Worm (Caenorhabditis elegans) whole organism, L4 larva: ENCODE data around the gene Y111B2A.2.
"Not testable (repeated sequence)": the region's sequence is repeated elsewhere in the genome, so short reads cannot be mapped to it uniquely, and the experiment has no call there.

Experiments
- ctbp-1 ChIP-seq: fragments of 200-800 bp; sonication (Bioruptor generic); IDR thresholded peaks from 2 replicates; pipeline ENCODE4 v1.3.6; 2022; ENCODE audit warnings: missing genetic modification reagents, missing genetic modification characterization, missing compliant biosample characterization
- dpl-1 ChIP-seq: fragments of 150-350 bp; optimal IDR thresholded peaks from 2 replicates; lab custom pipeline; 2014; ENCODE audit warnings: missing biosample characterization, missing genetic modification reagents, missing genetic modification characterization
- fkh-10 ChIP-seq: fragments of 150-350 bp; optimal IDR thresholded peaks from 2 replicates; lab custom pipeline; 2014; ENCODE audit warnings: missing biosample characterization, missing genetic modification reagents, missing genetic modification characterization
- hlh-30 ChIP-seq: sonication (generic microtip); optimal IDR thresholded peaks from 2 replicates; lab custom pipeline; 2017; ENCODE audit warnings: antibody characterized with exemption, mild to moderate bottlenecking, missing genetic modification characterization, missing compliant biosample characterization; ENCODE audit not compliant: insufficient read depth
- lin-13 ChIP-seq: fragments of 150-350 bp; optimal IDR thresholded peaks from 2 replicates; lab custom pipeline; 2014; ENCODE audit warnings: missing biosample characterization, missing genetic modification reagents, missing genetic modification characterization
- pha-4 ChIP-seq, 2 experiments: fragments of 150-350 bp in 1 of 2; fragments of 200-800 bp in 1 of 2; sonication (Bioruptor generic) in 1 of 2; IDR thresholded peaks in 1 of 2; optimal IDR thresholded peaks in 1 of 2; 2 replicates each; pipeline versions ENCODE4 v1.3.6 to Lab custom; 2014 to 2022; ENCODE audit warnings: missing genetic modification characterization in 2 of 2, missing genetic modification reagents in 2 of 2, missing biosample characterization in 1 of 2, missing compliant biosample characterization in 1 of 2
- pqm-1 ChIP-seq: sonication (generic microtip); optimal IDR thresholded peaks from 2 replicates; lab custom pipeline; 2017; ENCODE audit warnings: missing biosample characterization, missing genetic modification characterization
- unc-62 ChIP-seq, 3 experiments: fragments of 150-350 bp in 1 of 3; sonication (generic microtip); optimal IDR thresholded peaks in 2 of 3; peaks in 1 of 3; 1 replicate in 1 of 3; 2 replicates in 2 of 3; lab custom pipeline; 2014 to 2017; ENCODE audit warnings: missing biosample characterization in 3 of 3, missing genetic modification characterization in 3 of 3, missing genetic modification reagents in 3 of 3, missing genotype in 1 of 3

DNA sequence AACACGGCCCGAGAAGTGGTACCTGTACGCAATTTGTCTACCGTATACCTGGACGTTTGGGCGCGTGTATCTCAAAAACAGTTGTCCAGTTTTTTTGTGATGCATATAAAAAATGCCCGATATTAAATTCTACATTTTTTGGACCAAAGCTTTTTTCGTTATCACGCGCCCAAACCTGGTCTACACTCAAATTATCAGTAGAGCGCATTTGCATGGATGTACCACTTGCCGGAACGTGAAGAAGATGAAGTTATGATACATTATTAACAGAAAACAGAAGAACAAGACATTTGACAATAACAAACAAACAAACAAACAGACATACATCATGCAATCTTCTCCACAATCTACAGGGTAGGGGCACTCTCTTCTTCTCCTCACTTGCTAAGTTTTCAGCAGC, 48.3 kb upstream of the Y111B2A.2 start:
- TF ChIP-seq pqm-1 (tag; lab: Kevin White, UChicago); dpl-1 (GFP tag; lab: Kevin White, UChicago); unc-62 (GFP tag; optimal IDR thresholded peaks at IDR 0.05 in 1 of 2; lab: Kevin White, UChicago); unc-62 (tag; optimal IDR thresholded peaks at IDR 0.05; lab: Kevin White, UChicago); lin-13; fkh-10 (GFP tag; lab: Kevin White, UChicago); ctbp-1 (GFP tag; lab: Robert Waterston, UW); pha-4 (GFP tag; IDR thresholded peaks at IDR 0.05; lab: Robert Waterston, UW); pha-4 (tag; optimal IDR thresholded peaks at IDR 0.05; lab: Kevin White, UChicago): not testable (repeated sequence)
- peak; percentile 23 for TF ChIP-seq hlh-30 (tag; lab: Kevin White, UChicago)
